Fruit fly (Drosophila melanogaster) S2 (cell line): ENCODE results near the gene CG34112.

Source experiments
- CG8478 ChIP-seq: fragments of >200 bp; optimal IDR thresholded peaks from 2 replicates; lab custom pipeline; 2018
- CTCF ChIP-seq, 2 experiments: fragments of >200 bp; optimal IDR thresholded peaks; 2 replicates each; lab custom pipeline; 2018

Gene CG34112

dm6 chr3R:4394117-4394516, at the start of gene CG34112:
Gene CG34112, minus strand, starts transcription at chr3R:4394259.
- TF ChIP-seq CTCF (optimal IDR thresholded peaks at IDR 0.05; lab: Kevin White, UChicago) (no peak), CG8478 (lab: Kevin White, UChicago) (no peak)

dm6 chr3R:4437817-4438216, 43.8 kb upstream of the CG34112 start:
- TF ChIP-seq CG8478 (lab: Kevin White, UChicago) = no peak
- TF ChIP-seq CTCF (optimal IDR thresholded peaks at IDR 0.05; lab: Kevin White, UChicago) = no peak

- TF ChIP-seq CTCF (optimal IDR thresholded peaks at IDR 0.05; lab: Kevin White, UChicago) (peak; percentile 8 to 9), CG8478 (lab: Kevin White, UChicago) (no peak)
These were observed 43.1 kb upstream of the CG34112 start, which contains the start of the genes Lipt2 and CG14650 for dm6 chr3R:4437113-4437512. Gene Lipt2, minus strand, starts transcription at chr3R:4437329. Gene CG14650, plus strand, starts transcription at chr3R:4437387.

DNA sequence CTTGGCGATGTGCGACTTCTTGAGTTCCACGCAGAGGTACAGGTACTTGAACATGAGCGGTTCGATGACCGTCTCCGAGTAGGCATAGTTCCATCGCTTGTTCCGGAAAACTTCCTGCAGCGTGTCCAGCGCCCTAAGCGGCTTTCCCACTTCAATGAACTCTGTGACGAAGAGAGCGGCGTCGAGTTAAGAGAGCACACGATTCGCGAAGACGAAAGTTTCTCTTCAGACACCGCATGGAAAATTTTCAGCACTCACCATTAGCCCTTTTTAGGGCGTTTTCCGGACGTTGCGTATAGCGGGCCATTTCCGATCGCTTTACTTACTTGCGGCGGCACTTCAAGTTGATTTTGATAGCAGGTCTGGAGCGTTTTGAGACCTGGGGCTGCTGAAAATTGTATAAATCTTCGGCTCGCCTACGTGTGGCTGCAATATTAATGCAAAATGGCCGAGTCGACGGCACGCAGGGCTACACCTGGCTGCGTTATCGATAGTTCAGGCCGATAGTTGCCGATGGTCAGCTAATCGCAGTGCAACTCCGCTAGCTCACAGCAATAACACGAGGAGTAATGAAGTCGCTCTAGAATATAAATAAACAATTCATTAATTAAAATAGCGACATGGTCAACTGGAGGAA, 39.5 kb upstream of the CG34112 start, which contains the start of the genes eIF3a and CG1074:
eIF3a (minus strand) TSS at position 455 of the 637 bp plus-strand sequence.
CG1074 (plus strand) TSS at position 525 of the 637 bp plus-strand sequence.
- TF ChIP-seq CTCF (optimal IDR thresholded peaks at IDR 0.05; lab: Kevin White, UChicago) (peak in 1 of 2 experiments; percentile 45), CG8478 (lab: Kevin White, UChicago) (no peak)

DNA sequence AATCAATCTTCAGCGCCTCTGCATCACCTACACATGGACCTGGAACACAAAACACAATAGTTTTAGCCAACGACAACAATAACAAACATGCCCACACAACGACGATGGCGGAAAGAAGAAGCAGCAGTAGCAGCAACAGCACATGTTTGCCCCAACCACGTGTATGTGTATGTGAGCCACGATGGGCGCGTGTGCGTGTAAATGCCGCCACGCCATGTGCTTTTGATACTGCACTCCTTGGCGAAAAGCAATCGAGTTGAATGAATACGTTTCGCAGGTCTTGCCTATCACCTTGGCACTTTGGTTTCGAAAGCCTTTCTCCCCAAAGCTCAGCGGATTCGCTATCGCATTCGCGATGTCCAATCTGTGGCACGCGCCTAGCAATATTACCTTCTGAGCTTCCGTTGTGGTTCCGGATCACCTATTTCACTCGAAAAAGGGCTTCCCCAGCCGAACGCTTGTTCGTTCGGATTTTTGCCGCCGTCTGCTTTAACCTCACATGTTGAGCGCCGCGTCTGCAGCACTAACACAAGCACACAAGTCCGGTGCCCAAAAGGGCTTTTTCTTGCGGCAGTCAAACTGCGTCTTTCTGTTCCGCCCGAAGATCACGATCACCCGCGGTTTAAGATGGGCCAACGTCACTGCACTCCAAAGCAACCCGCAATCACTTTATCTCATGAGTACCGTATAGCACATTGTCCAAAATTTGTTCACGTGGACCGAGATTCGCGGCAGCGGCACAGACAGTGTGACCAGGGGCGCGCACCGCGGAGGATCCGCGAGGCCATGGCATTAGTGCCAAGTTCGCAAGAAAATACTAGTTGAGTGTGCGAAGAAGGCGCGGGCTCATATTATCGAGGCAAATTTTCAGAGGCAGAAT, 34.8 kb upstream of the CG34112 start, which contains the start of gene srl:
srl (minus strand) TSS at position 751 of the 880 bp plus-strand sequence.
- peak in 1 of 2 experiments; percentile 17 for TF ChIP-seq CTCF (optimal IDR thresholded peaks at IDR 0.05; lab: Kevin White, UChicago)
- TF ChIP-seq CG8478 (lab: Kevin White, UChicago) = no peak

DNA sequence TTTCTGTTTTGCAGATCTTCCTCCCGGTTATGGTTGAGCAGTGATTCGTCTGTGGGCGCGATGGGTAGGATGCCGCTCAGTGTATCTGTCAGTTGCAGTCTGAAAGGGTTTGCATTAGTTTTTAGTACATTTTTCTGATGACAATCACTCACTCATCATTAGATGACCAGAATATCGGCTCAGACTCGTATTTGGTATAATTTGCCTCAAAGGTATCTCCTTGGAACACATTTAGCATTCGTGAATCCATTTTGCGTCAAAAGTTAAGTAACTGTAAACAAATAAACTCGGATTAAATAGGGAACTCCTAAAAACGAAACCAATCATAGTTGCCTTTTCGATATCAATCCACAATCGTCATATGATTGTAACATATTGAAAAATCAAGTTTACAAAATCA, 32.7 kb upstream of the CG34112 start, which contains the start of gene CG31525:
CG31525 (plus strand) TSS at position 301 of the 400 bp plus-strand sequence.
- TF ChIP-seq CTCF (optimal IDR thresholded peaks at IDR 0.05; lab: Kevin White, UChicago) (no peak), CG8478 (lab: Kevin White, UChicago) (no peak)

- TF ChIP-seq CTCF (optimal IDR thresholded peaks at IDR 0.05; lab: Kevin White, UChicago) = no peak
- TF ChIP-seq CG8478 (lab: Kevin White, UChicago) = no peak
These were observed 25.4 kb upstream of the CG34112 start, which contains the start of gene CG32944 for dm6 chr3R:4419482-4419881. Gene CG32944, minus strand, starts transcription at chr3R:4419578.

DNA sequence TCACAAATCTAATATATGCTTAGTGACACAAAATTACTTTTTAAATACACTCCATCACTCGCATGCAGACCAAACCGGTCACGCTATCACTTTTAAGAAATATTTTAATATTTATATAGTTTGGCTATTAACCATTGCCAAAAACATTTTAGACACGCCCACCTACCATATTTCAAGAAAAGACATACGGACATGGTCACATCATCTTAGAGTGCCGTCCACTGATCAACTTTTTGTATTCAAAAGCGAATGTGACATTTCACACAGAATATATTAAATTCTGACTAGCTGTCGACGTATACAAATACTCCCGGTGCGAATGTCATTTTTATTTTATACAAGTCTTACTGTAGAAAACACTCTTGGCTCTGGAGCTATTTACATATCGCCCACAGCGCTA, 22.1 kb upstream of the CG34112 start, which contains the start of gene CG31528:
CG31528 (plus strand) TSS at position 301 of the 400 bp plus-strand sequence.
- TF ChIP-seq CG8478 (lab: Kevin White, UChicago) (no peak), CTCF (optimal IDR thresholded peaks at IDR 0.05; lab: Kevin White, UChicago) (no peak)

DNA sequence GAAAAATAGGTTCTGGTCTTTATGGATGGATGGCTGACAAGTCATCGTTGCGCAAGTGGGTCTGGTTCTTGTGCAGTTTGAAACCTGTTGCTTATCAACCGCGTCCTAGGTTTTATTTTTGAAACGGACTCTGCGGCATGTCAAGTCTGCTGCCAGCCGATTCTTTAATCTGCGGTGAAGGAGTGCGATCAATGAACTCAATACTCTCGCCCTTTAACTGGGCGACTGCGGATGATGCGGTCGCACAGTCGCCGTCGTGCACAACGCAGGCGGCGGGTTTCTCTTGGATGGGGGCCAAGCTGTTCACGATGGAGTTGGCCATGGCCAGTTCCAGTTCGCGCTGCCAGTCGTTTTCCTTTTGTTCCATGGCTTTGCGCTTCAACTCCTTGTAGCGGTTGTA, 13.3 kb upstream of the CG34112 start:
- no peak for TF ChIP-seq CTCF (optimal IDR thresholded peaks at IDR 0.05; lab: Kevin White, UChicago)
- TF ChIP-seq CG8478 (lab: Kevin White, UChicago) = no peak

dm6 chr3R:4403706-4404392, 9.8 kb upstream of the CG34112 start:
- TF ChIP-seq CTCF (optimal IDR thresholded peaks at IDR 0.05; lab: Kevin White, UChicago) = no peak

dm6 chr3R:4402884-4403705, 9.0 kb upstream of the CG34112 start, which contains the start of gene lost:
Gene lost, plus strand, starts transcription at chr3R:4403076.
- no peak for TF ChIP-seq CTCF (optimal IDR thresholded peaks at IDR 0.05; lab: Kevin White, UChicago)
- TF ChIP-seq CG8478 (lab: Kevin White, UChicago) = no peak

DNA sequence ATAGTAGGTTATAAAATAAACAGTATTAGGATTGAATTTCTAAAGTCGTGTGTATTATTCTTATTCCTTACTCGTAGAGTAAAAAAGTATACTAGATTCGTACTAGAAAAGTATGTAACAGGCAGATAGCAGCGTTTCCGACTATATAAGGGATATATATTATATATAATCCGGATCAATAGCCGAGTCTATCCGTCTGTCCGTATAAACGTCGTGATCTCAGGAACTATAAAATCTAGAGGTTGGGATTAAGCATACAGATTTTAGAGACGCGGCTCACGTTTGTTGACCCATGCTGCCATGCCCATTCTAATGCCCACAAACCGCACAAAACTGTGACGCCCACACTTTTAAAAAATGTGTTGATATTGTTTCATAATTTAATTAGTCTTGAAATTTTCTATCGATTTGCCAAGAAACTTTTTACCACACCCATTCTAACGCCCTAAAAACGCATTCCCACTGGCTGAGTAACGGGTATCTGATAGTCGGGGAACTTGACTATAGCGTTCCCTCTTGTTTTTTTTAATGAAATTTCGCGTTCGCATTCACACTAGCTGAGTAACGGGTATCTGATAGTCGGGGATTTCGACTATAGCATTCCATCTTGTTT, 8.0 kb upstream of the CG34112 start, which contains the start of gene CG9853:
CG9853 (minus strand) TSS at position 51 of the 613 bp plus-strand sequence.
- TF ChIP-seq CTCF (optimal IDR thresholded peaks at IDR 0.05; lab: Kevin White, UChicago) = no peak
- no peak for TF ChIP-seq CG8478 (lab: Kevin White, UChicago)

DNA sequence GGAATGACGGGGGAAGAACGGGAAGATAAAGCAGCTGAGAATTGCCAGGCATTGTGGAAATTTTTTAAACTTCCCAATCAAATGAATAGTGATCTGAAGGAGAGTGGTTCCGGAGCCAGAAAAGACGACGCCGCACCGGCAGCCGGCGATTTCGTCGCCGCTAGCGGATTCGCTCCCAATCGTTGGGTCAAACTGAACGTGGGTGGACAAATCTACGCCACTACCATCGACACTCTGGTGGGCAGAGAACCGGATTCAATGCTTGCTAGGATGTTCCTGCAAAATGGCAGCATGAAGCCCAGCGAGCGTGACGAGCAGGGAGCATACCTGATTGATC, 6.4 kb upstream of the CG34112 start, which contains the start of gene CG14647:
CG14647 (plus strand) TSS at position 14 of the 337 bp plus-strand sequence.
- TF ChIP-seq CG8478 (lab: Kevin White, UChicago) = no peak
